Comparison of ENCODE assay signal across 2 worm cellular contexts in the genomic region with DNA sequence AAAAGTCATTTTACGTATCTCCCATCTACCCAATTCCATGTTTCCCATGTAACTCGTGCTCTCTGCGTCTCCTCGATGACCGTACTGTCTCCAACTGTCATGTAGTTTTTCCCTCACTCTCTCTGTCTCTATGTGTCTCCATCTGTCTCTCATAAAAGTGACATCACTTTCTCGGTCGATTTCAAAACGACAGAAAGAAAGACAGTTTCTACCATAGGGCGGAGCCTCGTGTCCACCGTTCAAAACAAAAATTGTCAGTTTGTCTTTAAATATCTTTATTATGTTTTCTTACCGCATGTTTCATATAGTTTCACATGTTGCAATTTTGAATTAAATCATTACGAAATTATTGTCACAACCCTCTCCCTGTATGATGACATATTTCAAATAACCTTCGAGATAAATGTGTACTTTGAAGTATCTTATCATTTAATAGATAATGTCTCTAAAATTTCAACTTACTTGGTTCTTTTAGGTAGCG.
TF ChIP-seq lines count a peak whose summit lies in the region.

No protein-coding gene starts in this region.

TF ChIP-seq in whole organism, L2 larva, 48 proteins besides CTCF, POLR2A, EP300 and RAD21 (continued from another document):
- no peak for TF ChIP-seq ztf-1 (GFP tag; conservative IDR thresholded peaks at IDR 0.05; lab: Robert Waterston, UW)
- TF ChIP-seq unc-55 (GFP tag; optimal IDR thresholded peaks at IDR 0.05; lab: Kevin White, UChicago) = peak; percentile 84
- peak; percentile 85 for TF ChIP-seq C34F6.9 (tag; optimal IDR thresholded peaks at IDR 0.05; lab: Kevin White, UChicago)
- TF ChIP-seq F13H6.1 (tag; optimal IDR thresholded peaks at IDR 0.05; lab: Kevin White, UChicago) = peak; percentile 92
- TF ChIP-seq nhr-77 (tag; optimal IDR thresholded peaks at IDR 0.05; lab: Kevin White, UChicago) = peak; percentile 44
- peak; percentile 85 for TF ChIP-seq unc-62 (GFP tag; optimal IDR thresholded peaks at IDR 0.05; lab: Kevin White, UChicago)
- peak; percentile 48 for TF ChIP-seq ama-1 (optimal IDR thresholded peaks at IDR 0.05; lab: Kevin White, UChicago)
- no peak for TF ChIP-seq lin-39 (tag; optimal IDR thresholded peaks at IDR 0.05; lab: Kevin White, UChicago)
- peak; percentile 98 for TF ChIP-seq sma-9 (GFP tag; optimal IDR thresholded peaks at IDR 0.05; lab: Kevin White, UChicago)
- peak; percentile 82 for TF ChIP-seq sma-9 (tag; optimal IDR thresholded peaks at IDR 0.05; lab: Kevin White, UChicago)
- peak; percentile 12 to 87 for TF ChIP-seq lsy-2 (tag; optimal IDR thresholded peaks at IDR 0.05; lab: Kevin White, UChicago)
- TF ChIP-seq elt-3 (tag; optimal IDR thresholded peaks at IDR 0.05; lab: Kevin White, UChicago) = no peak
- no peak for TF ChIP-seq lin-11 (tag; optimal IDR thresholded peaks at IDR 0.05; lab: Kevin White, UChicago)
- no peak for TF ChIP-seq peb-1 (tag; optimal IDR thresholded peaks at IDR 0.05; lab: Kevin White, UChicago)
- TF ChIP-seq crh-2 (tag; optimal IDR thresholded peaks at IDR 0.05; lab: Kevin White, UChicago) = peak; percentile 87
- TF ChIP-seq Y55F3AM.14 (GFP tag; optimal IDR thresholded peaks at IDR 0.05; lab: Kevin White, UChicago) = peak; percentile 77
- peak; percentile 83 for TF ChIP-seq sem-4 (tag; optimal IDR thresholded peaks at IDR 0.05; lab: Kevin White, UChicago)
- TF ChIP-seq lin-13 (GFP tag; optimal IDR thresholded peaks at IDR 0.05; lab: Kevin White, UChicago) = peak; percentile 67
TF ChIP-seq in whole organism, L2 larva: peak in this region for 27.

TF ChIP-seq in whole organism, L4 larva, 104 proteins besides CTCF, POLR2A, EP300 and RAD21 (continued from another document):
- peak; percentile 59; the same call in 1 of the 2 replicates for TF ChIP-seq mdt-29 (GFP tag; IDR thresholded peaks at IDR 0.05; lab: Robert Waterston, UW)
- no peak for TF ChIP-seq dmd-9 (GFP tag; IDR thresholded peaks at IDR 0.05; lab: Robert Waterston, UW)
- no peak for TF ChIP-seq duxl-1 (tag; optimal IDR thresholded peaks at IDR 0.05; lab: Kevin White, UChicago; ENCODE audit: poor library complexity)
- no peak for TF ChIP-seq lir-3 (tag; optimal IDR thresholded peaks at IDR 0.05; lab: Kevin White, UChicago)
- no peak for TF ChIP-seq ceh-82 (tag; optimal IDR thresholded peaks at IDR 0.05; lab: Kevin White, UChicago)
- peak; percentile 58 for TF ChIP-seq lin-1 (GFP tag; IDR thresholded peaks at IDR 0.05; lab: Robert Waterston, UW)
- TF ChIP-seq dpl-1 (GFP tag; optimal IDR thresholded peaks at IDR 0.05; lab: Kevin White, UChicago) = peak; percentile 26
- TF ChIP-seq saeg-2 (GFP tag; IDR thresholded peaks at IDR 0.05; lab: Robert Waterston, UW) = 0 out of 2 replicates have a peak, but pooled peaks have one; percentile 42
- TF ChIP-seq hif-1 (tag; optimal IDR thresholded peaks at IDR 0.05; lab: Kevin White, UChicago) = peak; percentile 9 to 71
- TF ChIP-seq ZK337.2 (GFP tag; IDR thresholded peaks at IDR 0.05; lab: Robert Waterston, UW) = no peak; the same call in 1 of the 2 replicates
- no peak for TF ChIP-seq attf-4 (tag; optimal IDR thresholded peaks at IDR 0.05; lab: Kevin White, UChicago)
- no peak for TF ChIP-seq lin-15B (tag; optimal IDR thresholded peaks at IDR 0.05; lab: Kevin White, UChicago)
- peak; percentile 91 for TF ChIP-seq nhr-102 (tag; optimal IDR thresholded peaks at IDR 0.05; lab: Kevin White, UChicago)
- TF ChIP-seq vab-7 (GFP tag; IDR thresholded peaks at IDR 0.05; lab: Robert Waterston, UW) = no peak
- no peak for TF ChIP-seq ztf-11 (tag; optimal IDR thresholded peaks at IDR 0.05; lab: Kevin White, UChicago)
- no peak for TF ChIP-seq ceh-28 (tag; optimal IDR thresholded peaks at IDR 0.05; lab: Kevin White, UChicago)
- TF ChIP-seq jun-1 (tag; optimal IDR thresholded peaks at IDR 0.05; lab: Kevin White, UChicago) = peak; percentile 72
- TF ChIP-seq nhr-11 (tag; optimal IDR thresholded peaks at IDR 0.05; lab: Kevin White, UChicago) = peak; percentile 63
- TF ChIP-seq ceh-62 (tag; optimal IDR thresholded peaks at IDR 0.05; lab: Kevin White, UChicago) = no peak
- peak; percentile 68 for TF ChIP-seq rbr-2 (tag; optimal IDR thresholded peaks at IDR 0.05; lab: Kevin White, UChicago)
- peak; percentile 61 for TF ChIP-seq cey-2 (tag; optimal IDR thresholded peaks at IDR 0.05; lab: Kevin White, UChicago; ENCODE audit: borderline replicate concordance, insufficient read depth)
- TF ChIP-seq ces-1 (GFP tag; optimal IDR thresholded peaks at IDR 0.05; lab: Kevin White, UChicago) = no peak
- TF ChIP-seq unc-62 (GFP tag; optimal IDR thresholded peaks at IDR 0.05 in 1 of 2; lab: Kevin White, UChicago) = peak; percentile 64 to 100
- TF ChIP-seq unc-62 (tag; optimal IDR thresholded peaks at IDR 0.05; lab: Kevin White, UChicago) = no peak
- peak; percentile 36 for TF ChIP-seq lin-38 (GFP tag; IDR thresholded peaks at IDR 0.05; lab: Robert Waterston, UW)
- peak; percentile 94 for TF ChIP-seq hlh-30 (tag; optimal IDR thresholded peaks at IDR 0.05; lab: Kevin White, UChicago; ENCODE audit: insufficient read depth)
- no peak for TF ChIP-seq snpc-1.2 (GFP tag; IDR thresholded peaks at IDR 0.05; lab: Robert Waterston, UW)
- TF ChIP-seq aly-2 (tag; optimal IDR thresholded peaks at IDR 0.05; lab: Kevin White, UChicago) = no peak
- no peak for TF ChIP-seq snpc-4 (tag; optimal IDR thresholded peaks at IDR 0.05; lab: Kevin White, UChicago)
- peak; percentile 90 for TF ChIP-seq nhr-48 (tag; optimal IDR thresholded peaks at IDR 0.05; lab: Kevin White, UChicago)
- TF ChIP-seq Y48G9A.11 (GFP tag; IDR thresholded peaks at IDR 0.05; lab: Robert Waterston, UW) = no peak
- no peak for TF ChIP-seq daf-8 (GFP tag; IDR thresholded peaks at IDR 0.05; lab: Robert Waterston, UW)
- TF ChIP-seq aha-1 (tag; lab: Kevin White, UChicago) = peak; percentile 77
- peak; percentile 95 for TF ChIP-seq nhr-25 (tag; optimal IDR thresholded peaks at IDR 0.05; lab: Kevin White, UChicago; ENCODE audit: borderline replicate concordance, insufficient read depth)
- peak; percentile 74 to 92 for TF ChIP-seq mdl-1 (tag; optimal IDR thresholded peaks at IDR 0.05; lab: Kevin White, UChicago)
- no peak for TF ChIP-seq nhr-111 (GFP tag; optimal IDR thresholded peaks at IDR 0.05; lab: Kevin White, UChicago)
- no peak for TF ChIP-seq spr-1 (tag; optimal IDR thresholded peaks at IDR 0.05; lab: Kevin White, UChicago)
- TF ChIP-seq hlh-11 (tag; optimal IDR thresholded peaks at IDR 0.05; lab: Kevin White, UChicago) = peak; percentile 97
- TF ChIP-seq tra-1 (GFP tag; IDR thresholded peaks at IDR 0.05; lab: Robert Waterston, UW) = peak; percentile 89
- TF ChIP-seq lin-13 (GFP tag; optimal IDR thresholded peaks at IDR 0.05; lab: Kevin White, UChicago) = peak; percentile 65
- peak; percentile 60 for TF ChIP-seq fos-1 (tag; optimal IDR thresholded peaks at IDR 0.05; lab: Kevin White, UChicago)
- TF ChIP-seq zfp-3 (GFP tag; conservative IDR thresholded peaks at IDR 0.05; lab: Robert Waterston, UW) = 0 out of 2 replicates have a peak, but pooled peaks have one; percentile 27
- TF ChIP-seq dve-1 (tag; optimal IDR thresholded peaks at IDR 0.05; lab: Kevin White, UChicago; ENCODE audit: insufficient read depth) = peak; percentile 90
- no peak for TF ChIP-seq F26F4.8 (GFP tag; conservative IDR thresholded peaks at IDR 0.05; lab: Robert Waterston, UW)
- TF ChIP-seq pha-4 (GFP tag; IDR thresholded peaks at IDR 0.05; lab: Robert Waterston, UW) = peak; percentile 74; the same call in 1 of the 2 replicates
- peak; percentile 57 for TF ChIP-seq pha-4 (tag; optimal IDR thresholded peaks at IDR 0.05; lab: Kevin White, UChicago)
- TF ChIP-seq madf-9 (GFP tag; conservative IDR thresholded peaks at IDR 0.05; lab: Robert Waterston, UW) = 0 out of 2 replicates have a peak, but pooled peaks have one; percentile 60
- TF ChIP-seq egl-43 (GFP tag; IDR thresholded peaks at IDR 0.05; lab: Robert Waterston, UW) = no peak
- TF ChIP-seq Y5F2A.4 (GFP tag; optimal IDR thresholded peaks at IDR 0.05; lab: Kevin White, UChicago) = no peak
- TF ChIP-seq set-16 (GFP tag; IDR thresholded peaks at IDR 0.05; lab: Robert Waterston, UW) = 0 out of 2 replicates have a peak, but pooled peaks have one; percentile 10
- TF ChIP-seq hmg-1.1 (GFP tag; IDR thresholded peaks at IDR 0.05; lab: Robert Waterston, UW) = peak; percentile 74
- no peak for TF ChIP-seq ceh-32 (tag; optimal IDR thresholded peaks at IDR 0.05; lab: Kevin White, UChicago; ENCODE audit: poor library complexity)
- no peak for TF ChIP-seq daf-12 (tag; optimal IDR thresholded peaks at IDR 0.05; lab: Kevin White, UChicago)
- no peak for TF ChIP-seq spr-3 (GFP tag; optimal IDR thresholded peaks at IDR 0.05; lab: Kevin White, UChicago)
- peak; percentile 67 to 86 for TF ChIP-seq lsy-2 (tag; optimal IDR thresholded peaks at IDR 0.05; lab: Kevin White, UChicago)
- no peak for TF ChIP-seq Y75B8A.6 (GFP tag; IDR thresholded peaks at IDR 0.05; lab: Robert Waterston, UW)
- TF ChIP-seq F10B5.3 (tag; optimal IDR thresholded peaks at IDR 0.05; lab: Kevin White, UChicago) = peak; percentile 28
- peak; percentile 18 for TF ChIP-seq zip-2 (tag; optimal IDR thresholded peaks at IDR 0.05; lab: Kevin White, UChicago)
- TF ChIP-seq R02D3.7 (tag; optimal IDR thresholded peaks at IDR 0.05; lab: Kevin White, UChicago) = no peak
- no peak for TF ChIP-seq daf-19 (GFP tag; conservative IDR thresholded peaks at IDR 0.05; lab: Robert Waterston, UW)
- TF ChIP-seq arid-1 (GFP tag; conservative IDR thresholded peaks at IDR 0.05; lab: Robert Waterston, UW) = 0 out of 2 replicates have a peak, but pooled peaks have one; percentile 22
- TF ChIP-seq pqm-1 (tag; optimal IDR thresholded peaks at IDR 0.05; lab: Kevin White, UChicago) = peak; percentile 30
- peak; percentile 64 for TF ChIP-seq T26A8.4 (GFP tag; IDR thresholded peaks at IDR 0.05; lab: Robert Waterston, UW)
- TF ChIP-seq mep-1 (tag; optimal IDR thresholded peaks at IDR 0.05; lab: Kevin White, UChicago) = peak; percentile 68
- TF ChIP-seq nhr-76 (tag; optimal IDR thresholded peaks at IDR 0.05; lab: Kevin White, UChicago) = peak; percentile 41
- no peak for TF ChIP-seq ceh-44 (GFP tag; IDR thresholded peaks at IDR 0.05; lab: Robert Waterston, UW)
